Worm (Caenorhabditis elegans): ENCODE measurements around the gene rab-33.

The rab-33 gene

ce11 chrIII:10503753-10504152 lies at the start of gene rab-33:
TSS of gene rab-33 (minus strand) at chrIII:10503853.
- TF ChIP-seq ceh-88 (GFP tag; IDR thresholded peaks at IDR 0.05): no peak
- no peak for TF ChIP-seq hlh-17 (GFP tag; optimal IDR thresholded peaks at IDR 0.05; ENCODE audit: borderline replicate concordance)
- TF ChIP-seq lin-35 (GFP tag; optimal IDR thresholded peaks at IDR 0.05): no peak
- TF ChIP-seq nhr-84 (tag; optimal IDR thresholded peaks at IDR 0.05): no peak
- no peak for TF ChIP-seq hpl-2 (GFP tag; optimal IDR thresholded peaks at IDR 0.05)
- TF ChIP-seq dpl-1 (GFP tag; optimal IDR thresholded peaks at IDR 0.05): no peak
- TF ChIP-seq nhr-76 (tag; optimal IDR thresholded peaks at IDR 0.05): no peak
- TF ChIP-seq ztf-4 (tag; optimal IDR thresholded peaks at IDR 0.05): no peak
- no peak for TF ChIP-seq pax-3 (tag; optimal IDR thresholded peaks at IDR 0.05)
- no peak for TF ChIP-seq F16B12.6 (tag; optimal IDR thresholded peaks at IDR 0.05)
- TF ChIP-seq tbx-2 (tag; optimal IDR thresholded peaks at IDR 0.05): no peak
- TF ChIP-seq nhr-237 (tag; optimal IDR thresholded peaks at IDR 0.05): no peak
- TF ChIP-seq C34B4.2 (tag; optimal IDR thresholded peaks at IDR 0.05): no peak
- no peak for TF ChIP-seq fkh-4 (tag; optimal IDR thresholded peaks at IDR 0.05; ENCODE audit: borderline replicate concordance)
- no peak for TF ChIP-seq fos-1 (tag; optimal IDR thresholded peaks at IDR 0.05)
- no peak for TF ChIP-seq nhr-90 (tag; optimal IDR thresholded peaks at IDR 0.05; ENCODE audit: poor library complexity)

DNA sequence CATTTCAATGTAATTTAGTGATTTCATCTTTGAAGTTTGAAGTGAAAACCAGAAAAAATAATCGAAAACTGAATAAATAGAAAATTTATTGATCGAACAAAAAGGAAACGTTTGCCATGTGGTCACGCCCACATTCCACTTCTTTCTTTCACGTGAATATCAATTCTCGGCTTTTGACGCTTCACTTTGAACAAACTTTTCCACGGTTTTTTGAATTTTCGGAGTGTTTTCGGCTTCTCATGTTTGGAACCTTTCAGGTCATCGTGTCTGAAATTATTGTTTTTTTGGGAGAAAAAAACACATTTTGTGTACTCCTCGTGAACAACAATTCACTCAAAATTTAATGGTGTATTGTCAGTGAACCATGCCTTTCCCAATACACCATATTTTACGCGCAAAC lies 49.3 kb upstream of the rab-33 start, which contains the start of gene T21C12.8:
T21C12.8 (minus strand) TSS at position 101 of the 400 bp plus-strand sequence.
- no peak for TF ChIP-seq ztf-4 (tag; optimal IDR thresholded peaks at IDR 0.05)
- no peak for TF ChIP-seq hlh-17 (GFP tag; optimal IDR thresholded peaks at IDR 0.05; ENCODE audit: borderline replicate concordance)
- no peak for TF ChIP-seq unc-98 (GFP tag; IDR thresholded peaks at IDR 0.05)
- no peak for TF ChIP-seq lin-14 (GFP tag; optimal IDR thresholded peaks at IDR 0.05)
- no peak for TF ChIP-seq unc-30 (tag; optimal IDR thresholded peaks at IDR 0.05)
- no peak for TF ChIP-seq nhr-19 (GFP tag; conservative IDR thresholded peaks at IDR 0.05)
- TF ChIP-seq nhr-90 (tag; optimal IDR thresholded peaks at IDR 0.05; ENCODE audit: poor library complexity): no peak
- TF ChIP-seq lin-13 (GFP tag; optimal IDR thresholded peaks at IDR 0.05): no peak
- TF ChIP-seq blmp-1 (tag; optimal IDR thresholded peaks at IDR 0.05): no peak
- TF ChIP-seq pqm-1 (tag; optimal IDR thresholded peaks at IDR 0.05): no peak
- TF ChIP-seq ceh-8 (GFP tag; optimal IDR thresholded peaks at IDR 0.05): no peak
- TF ChIP-seq unc-130 (tag; optimal IDR thresholded peaks at IDR 0.05): no peak

DNA sequence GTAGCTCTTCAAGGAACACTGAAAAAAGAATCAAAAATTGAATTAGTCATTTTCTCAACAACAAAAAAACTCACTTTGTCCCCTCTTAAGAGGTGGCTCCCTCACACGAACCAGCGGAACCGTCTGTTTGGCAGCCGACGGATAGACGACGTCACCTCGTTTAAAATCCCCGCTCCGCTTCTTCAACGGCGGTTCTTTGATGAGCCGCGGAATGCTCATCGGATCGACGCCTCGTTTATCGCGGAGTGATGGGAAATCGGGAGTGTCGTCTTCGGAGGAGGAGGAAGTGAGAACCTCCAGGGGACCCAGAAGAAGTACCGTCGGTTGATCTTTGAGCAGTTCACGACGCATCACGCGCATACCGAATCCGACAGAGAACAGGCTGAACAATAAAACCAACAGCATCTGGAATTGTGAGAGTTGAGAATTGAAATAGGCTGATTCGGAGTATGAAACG lies 35.1 kb upstream of the rab-33 start, which contains the start of gene nlp-68:
nlp-68 (minus strand) TSS at position 407 of the 457 bp plus-strand sequence.
- TF ChIP-seq hpl-2 (GFP tag; optimal IDR thresholded peaks at IDR 0.05): no peak
- no peak for TF ChIP-seq fkh-4 (tag; optimal IDR thresholded peaks at IDR 0.05; ENCODE audit: borderline replicate concordance)
- TF ChIP-seq snpc-4 (tag; optimal IDR thresholded peaks at IDR 0.05): no peak
- no peak for TF ChIP-seq fkh-10 (GFP tag; optimal IDR thresholded peaks at IDR 0.05)
- no peak for TF ChIP-seq lin-13 (GFP tag; optimal IDR thresholded peaks at IDR 0.05)
- no peak for TF ChIP-seq egl-27 (tag; optimal IDR thresholded peaks at IDR 0.05)
- no peak for TF ChIP-seq lsy-2 (tag; optimal IDR thresholded peaks at IDR 0.05)
- TF ChIP-seq efl-1 (optimal IDR thresholded peaks at IDR 0.05): no peak
- peak in 1 of 2 experiments; percentile 61 for TF ChIP-seq efl-1 (GFP tag; optimal IDR thresholded peaks at IDR 0.05 in 1 of 2)
- no peak for TF ChIP-seq nhr-11 (tag; optimal IDR thresholded peaks at IDR 0.05)

- TF ChIP-seq nhr-71 (tag; optimal IDR thresholded peaks at IDR 0.05): peak; percentile 34
- no peak for TF ChIP-seq alr-1 (tag; optimal IDR thresholded peaks at IDR 0.05; ENCODE audit: borderline replicate concordance)
- TF ChIP-seq nhr-85 (tag): peak; percentile 36
- TF ChIP-seq snu-23 (GFP tag; optimal IDR thresholded peaks at IDR 0.05): peak; percentile 0
- TF ChIP-seq efl-1 (optimal IDR thresholded peaks at IDR 0.05): no peak
- no peak for TF ChIP-seq efl-1 (GFP tag; optimal IDR thresholded peaks at IDR 0.05 in 1 of 2)
- peak; percentile 11 for TF ChIP-seq elt-2 (tag; optimal IDR thresholded peaks at IDR 0.05)
- TF ChIP-seq fkh-10 (GFP tag; optimal IDR thresholded peaks at IDR 0.05): no peak
These were observed 33.9 kb upstream of the rab-33 start for ce11 chrIII:10537558-10537957.

All from whole organism, L1 larva.